Fruit fly (Drosophila melanogaster) whole organism, adult: ENCODE data around the gene CG2533.

Source experiments
- CG33017 ChIP-seq: fragments of 200-800 bp; sonication (Bioruptor generic); optimal IDR thresholded peaks from 2 replicates; lab custom pipeline; 2018; ENCODE audit warnings: missing biosample characterization, mild to moderate bottlenecking, missing genetic modification characterization, moderate library complexity
- CG7101 ChIP-seq: fragments of 200-800 bp; sonication (Bioruptor generic); optimal IDR thresholded peaks from 2 replicates; lab custom pipeline; 2018; ENCODE audit warnings: missing biosample characterization, mild to moderate bottlenecking, missing genetic modification characterization, moderate library complexity
- Crg-1 ChIP-seq: fragments of 200-800 bp; sonication (Bioruptor generic); optimal IDR thresholded peaks from 2 replicates; lab custom pipeline; 2016; ENCODE audit warnings: missing biosample characterization, missing genetic modification characterization
- Hr96 ChIP-seq: fragments of 200-800 bp; sonication (Bioruptor generic); optimal IDR thresholded peaks from 2 replicates; lab custom pipeline; 2016; ENCODE audit warnings: missing biosample characterization, missing genetic modification characterization
- Mnt ChIP-seq: fragments of 200-800 bp; sonication (Bioruptor generic); optimal IDR thresholded peaks from 2 replicates; lab custom pipeline; 2016; ENCODE audit warnings: missing biosample characterization, mild to moderate bottlenecking, missing genetic modification characterization
- cic ChIP-seq: fragments of 200-800 bp; sonication (Bioruptor generic); optimal IDR thresholded peaks from 2 replicates; lab custom pipeline; 2017; ENCODE audit warnings: missing biosample characterization, mild to moderate bottlenecking, missing genetic modification characterization, moderate library complexity
- pad ChIP-seq: fragments of 200-800 bp; sonication (Bioruptor generic); optimal IDR thresholded peaks from 3 replicates; lab custom pipeline; 2017; ENCODE audit warnings: missing biosample characterization, missing genetic modification characterization, mild to moderate bottlenecking, moderate library complexity, missing genetic modification reagents

- no peak for TF ChIP-seq cic (GFP tag; lab: Kevin White, UChicago)
- peak; percentile 51 for TF ChIP-seq CG7101 (tag; lab: Kevin White, UChicago)
- TF ChIP-seq Hr96: no peak
- no peak for TF ChIP-seq pad (GFP tag; lab: Kevin White, UChicago)
- TF ChIP-seq CG33017: peak; percentile 11
- TF ChIP-seq Crg-1 (GFP tag; lab: Kevin White, UChicago): no peak
- TF ChIP-seq Mnt (GFP tag; lab: Kevin White, UChicago): no peak
Measured at dm6 chrX:11555070-11555469, 48.9 kb downstream of the CG2533 start.
